Fruit fly (Drosophila melanogaster): ENCODE results near the gene Droj2.

Droj2 gene

DNA sequence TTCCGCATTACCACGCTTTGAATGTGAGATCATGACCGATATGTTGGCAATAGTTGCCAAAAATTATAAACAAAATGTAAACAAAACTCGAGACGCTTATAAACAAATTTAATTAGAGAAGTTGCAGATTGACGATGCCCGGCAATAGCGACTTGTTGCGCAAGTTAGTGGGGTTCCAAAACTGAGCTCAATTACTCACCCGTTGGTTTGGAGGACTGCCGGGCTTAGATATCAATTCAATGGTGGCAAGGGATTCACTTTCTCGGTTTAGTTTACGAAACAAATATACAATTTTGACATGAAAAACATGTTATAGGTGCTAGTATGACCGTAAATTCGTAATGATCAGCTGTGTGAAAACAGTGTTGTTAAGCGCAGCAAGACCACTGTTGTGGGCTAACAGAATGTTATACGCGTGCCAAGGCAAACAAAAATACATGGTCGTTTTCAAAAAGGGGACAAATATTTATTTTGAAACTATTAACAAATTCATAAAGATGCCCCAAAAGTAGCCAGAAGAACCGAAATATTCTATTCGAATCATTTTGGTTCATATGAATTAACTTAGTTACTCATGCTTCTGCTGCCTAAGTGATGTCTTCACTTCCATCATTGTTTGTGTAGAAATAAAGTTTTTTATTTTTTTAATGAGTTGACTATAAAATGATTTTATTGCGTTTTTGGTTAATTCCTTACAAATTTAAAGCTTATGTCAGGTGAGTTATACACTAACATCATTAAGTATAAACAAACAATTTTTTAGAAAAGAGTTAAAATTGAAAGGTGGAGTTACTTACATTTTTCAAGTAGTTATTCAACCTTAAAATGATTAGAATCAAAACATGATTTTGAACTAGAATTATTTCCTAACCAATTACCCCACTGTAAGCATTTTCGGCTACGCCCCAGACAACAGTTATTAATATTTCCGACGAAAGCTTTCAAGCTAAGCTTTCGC, 15.1 kb upstream of the Droj2 start, which contains the start of gene Elp6 (continued):
- TF ChIP-seq CG17385 (GFP tag; optimal IDR thresholded peaks at IDR 0.05) = peak; percentile 57
- TF ChIP-seq CG9797 (GFP tag; optimal IDR thresholded peaks at IDR 0.05) = peak; percentile 59
- no peak for TF ChIP-seq ab (GFP tag; optimal IDR thresholded peaks at IDR 0.05)
- TF ChIP-seq CG10543 (GFP tag; optimal IDR thresholded peaks at IDR 0.05) = peak; percentile 47
- no peak for TF ChIP-seq CG42726 (GFP tag; IDR thresholded peaks at IDR 0.05; ENCODE audit: partially characterized antibody)
- peak; percentile 42 for TF ChIP-seq CG5180 (GFP tag; optimal IDR thresholded peaks at IDR 0.05)
- peak; percentile 32 for TF ChIP-seq CG13894 (tag; optimal IDR thresholded peaks at IDR 0.05)
- peak; percentile 61 for TF ChIP-seq CG34422 (GFP tag; IDR thresholded peaks at IDR 0.05)
- peak; percentile 45 for TF ChIP-seq tin (GFP tag; optimal IDR thresholded peaks at IDR 0.05)
- 0 out of 2 replicates have a peak, but pooled peaks have one; percentile 10 for TF ChIP-seq CG17612 (GFP tag; IDR thresholded peaks at IDR 0.05)
- peak; percentile 61 for TF ChIP-seq Hand (GFP tag; optimal IDR thresholded peaks at IDR 0.05)
- peak; percentile 71 for TF ChIP-seq CG10431 (GFP tag; optimal IDR thresholded peaks at IDR 0.05)
- no peak for TF ChIP-seq CG30020 (tag; optimal IDR thresholded peaks at IDR 0.05)
- 0 out of 3 replicates have a peak, but pooled peaks have one; percentile 46 for TF ChIP-seq CG2889 (GFP tag; IDR thresholded peaks at IDR 0.05)
- peak; percentile 72 for TF ChIP-seq lab (GFP tag; optimal IDR thresholded peaks at IDR 0.05)
- TF ChIP-seq Vsx1 (GFP tag; optimal IDR thresholded peaks at IDR 0.05) = peak; percentile 38
- TF ChIP-seq CG15514 (GFP tag; optimal IDR thresholded peaks at IDR 0.05) = peak; percentile 57
- TF ChIP-seq Bdp1 (GFP tag; optimal IDR thresholded peaks at IDR 0.05) = no peak
- TF ChIP-seq phol (tag; optimal IDR thresholded peaks at IDR 0.05) = peak; percentile 77
- TF ChIP-seq CG4854 (GFP tag; optimal IDR thresholded peaks at IDR 0.05) = no peak
- no peak for TF ChIP-seq chm (GFP tag; IDR thresholded peaks at IDR 0.05)
- TF ChIP-seq sim (GFP tag; IDR thresholded peaks at IDR 0.05) = no peak
- peak; percentile 33 for TF ChIP-seq trh (GFP tag; optimal IDR thresholded peaks at IDR 0.05)
- no peak for TF ChIP-seq ash1 (GFP tag; optimal IDR thresholded peaks at IDR 0.05)
- TF ChIP-seq toy (GFP tag; IDR thresholded peaks at IDR 0.05) = no peak
- no peak for TF ChIP-seq MTF-1 (GFP tag; optimal IDR thresholded peaks at IDR 0.05; ENCODE audit: borderline replicate concordance)
- TF ChIP-seq gsb-n (tag; optimal IDR thresholded peaks at IDR 0.05) = no peak
- TF ChIP-seq Ravus (GFP tag; IDR thresholded peaks at IDR 0.05) = no peak; the same call in 1 of the 2 replicates
- no peak for TF ChIP-seq rib (GFP tag; IDR thresholded peaks at IDR 0.05)
- TF ChIP-seq exex (tag; optimal IDR thresholded peaks at IDR 0.05) = peak; percentile 33
- no peak for TF ChIP-seq pb (GFP tag; optimal IDR thresholded peaks at IDR 0.05)
- peak; percentile 75 for TF ChIP-seq CG18476 (GFP tag; optimal IDR thresholded peaks at IDR 0.05)
- peak; percentile 43 for TF ChIP-seq CG8924 (tag; optimal IDR thresholded peaks at IDR 0.05)
- TF ChIP-seq CG11695 (GFP tag; IDR thresholded peaks at IDR 0.05) = peak; percentile 37; the same call in 1 of the 3 replicates
- TF ChIP-seq CG6854 (GFP tag; optimal IDR thresholded peaks at IDR 0.05) = peak; percentile 53
- peak; percentile 81 for TF ChIP-seq CG18619 (GFP tag; optimal IDR thresholded peaks at IDR 0.05)
- no peak for TF ChIP-seq cg (GFP tag; optimal IDR thresholded peaks at IDR 0.05)
- peak; percentile 86 for TF ChIP-seq CG2120 (GFP tag; optimal IDR thresholded peaks at IDR 0.05)
- TF ChIP-seq CG31224 (GFP tag; IDR thresholded peaks at IDR 0.05) = no peak; the same call in 1 of the 2 replicates
- no peak for TF ChIP-seq sna (GFP tag; IDR thresholded peaks at IDR 0.05; ENCODE audit: partially characterized antibody)
- TF ChIP-seq CG9727 (GFP tag; optimal IDR thresholded peaks at IDR 0.05) = peak; percentile 83
- TF ChIP-seq Gsc (GFP tag; IDR thresholded peaks at IDR 0.05) = 0 out of 2 replicates have a peak, but pooled peaks have one; percentile 25
- peak in 1 of 2 experiments; percentile 25 for TF ChIP-seq Eip74EF (GFP tag; optimal IDR thresholded peaks at IDR 0.05)
- TF ChIP-seq NC2β (GFP tag; optimal IDR thresholded peaks at IDR 0.05) = no peak
- no peak for TF ChIP-seq CG6254 (GFP tag; optimal IDR thresholded peaks at IDR 0.05)
- no peak for TF ChIP-seq CG7271 (tag; optimal IDR thresholded peaks at IDR 0.05)
- TF ChIP-seq CG33557 (GFP tag; optimal IDR thresholded peaks at IDR 0.05) = no peak
